Worm (Caenorhabditis elegans) whole organism, late embryonic: Measurements from ENCODE around the gene ucr-1.

Experiments
- C08G9.2 ChIP-seq: sonication (generic microtip); optimal IDR thresholded peaks from 2 replicates; lab custom pipeline; 2016; ENCODE audit warnings: mild to moderate bottlenecking, missing genetic modification characterization, moderate library complexity, missing compliant biosample characterization
- C38D4.7 ChIP-seq: fragments of 200-800 bp; sonication (Bioruptor generic); optimal IDR thresholded peaks from 2 replicates; lab custom pipeline; 2018; ENCODE audit warnings: mild to moderate bottlenecking, missing genetic modification characterization, moderate library complexity, missing compliant biosample characterization
- F13H6.1 ChIP-seq: sonication (generic microtip); optimal IDR thresholded peaks from 2 replicates; lab custom pipeline; 2016; ENCODE audit warnings: missing genetic modification characterization, missing compliant biosample characterization
- K02D7.2 ChIP-seq: sonication (generic microtip); optimal IDR thresholded peaks from 2 replicates; lab custom pipeline; 2017; ENCODE audit warnings: mild to moderate bottlenecking, missing genetic modification characterization, missing compliant biosample characterization
- T23F11.4 ChIP-seq: fragments of 200-800 bp; sonication (Bioruptor generic); optimal IDR thresholded peaks from 2 replicates; lab custom pipeline; 2018; ENCODE audit warnings: mild to moderate bottlenecking, missing genetic modification characterization, missing compliant biosample characterization
- Y22D7AL.16 ChIP-seq: sonication (generic microtip); optimal IDR thresholded peaks from 2 replicates; lab custom pipeline; 2016; ENCODE audit warnings: missing genetic modification characterization, missing compliant biosample characterization
- ahr-1 ChIP-seq: sonication (generic microtip); optimal IDR thresholded peaks from 2 replicates; lab custom pipeline; 2016; ENCODE audit warnings: missing genetic modification characterization, missing compliant biosample characterization
- ama-1 ChIP-seq: fragments of 150-350 bp; optimal IDR thresholded peaks from 2 replicates; lab custom pipeline; 2014
- ceh-14 ChIP-seq: sonication (generic microtip); optimal IDR thresholded peaks from 2 replicates; lab custom pipeline; 2016; ENCODE audit warnings: missing genotype, missing genetic modification characterization, missing compliant biosample characterization
- ceh-19 ChIP-seq: fragments of 200-800 bp; sonication (Bioruptor generic); optimal IDR thresholded peaks from 2 replicates; lab custom pipeline; 2018; ENCODE audit warnings: mild to moderate bottlenecking, missing genetic modification characterization, missing compliant biosample characterization
- ceh-22 ChIP-seq: sonication (generic microtip); optimal IDR thresholded peaks from 2 replicates; lab custom pipeline; 2017; ENCODE audit warnings: missing biosample characterization, missing genetic modification characterization
- ceh-24 ChIP-seq: sonication (generic microtip); optimal IDR thresholded peaks from 2 replicates; lab custom pipeline; 2016; ENCODE audit warnings: mild to moderate bottlenecking, missing genetic modification characterization, missing compliant biosample characterization
- ceh-30 ChIP-seq: fragments of 150-350 bp; optimal IDR thresholded peaks from 2 replicates; lab custom pipeline; 2014; ENCODE audit warnings: missing biosample characterization, missing genetic modification characterization
- ceh-31 ChIP-seq: sonication (generic microtip); optimal IDR thresholded peaks from 2 replicates; lab custom pipeline; 2016; ENCODE audit warnings: missing genetic modification characterization, missing compliant biosample characterization
- ceh-34 ChIP-seq: sonication (generic microtip); optimal IDR thresholded peaks from 2 replicates; lab custom pipeline; 2016; ENCODE audit warnings: mild to moderate bottlenecking, missing genetic modification characterization, missing compliant biosample characterization
- ceh-48 ChIP-seq: sonication (generic microtip); optimal IDR thresholded peaks from 2 replicates; lab custom pipeline; 2016; ENCODE audit warnings: missing genetic modification characterization, inconsistent platforms, missing compliant biosample characterization
- ceh-9 ChIP-seq: sonication (generic microtip); optimal IDR thresholded peaks from 2 replicates; lab custom pipeline; 2016; ENCODE audit warnings: mild to moderate bottlenecking, missing genetic modification characterization, inconsistent platforms, missing compliant biosample characterization
- dmd-4 ChIP-seq: sonication (generic microtip); optimal IDR thresholded peaks from 2 replicates; lab custom pipeline; 2016; ENCODE audit warnings: borderline replicate concordance, missing genetic modification characterization, missing compliant biosample characterization
- dve-1 ChIP-seq: sonication (generic microtip); optimal IDR thresholded peaks from 2 replicates; lab custom pipeline; 2017; ENCODE audit warnings: antibody characterized with exemption, mild to moderate bottlenecking, missing genetic modification characterization, missing compliant biosample characterization
- elt-2 ChIP-seq: sonication (generic microtip); optimal IDR thresholded peaks from 2 replicates; lab custom pipeline; 2016; ENCODE audit warnings: missing genetic modification reagents, missing genetic modification characterization, missing compliant biosample characterization
- ets-4 ChIP-seq: sonication (generic microtip); optimal IDR thresholded peaks from 2 replicates; lab custom pipeline; 2016; ENCODE audit warnings: missing genetic modification characterization, missing compliant biosample characterization
- fkh-10 ChIP-seq: fragments of 150-350 bp; optimal IDR thresholded peaks from 2 replicates; lab custom pipeline; 2014; ENCODE audit warnings: missing biosample characterization, missing genetic modification reagents, missing genetic modification characterization
- gmeb-2 ChIP-seq: sonication (generic microtip); optimal IDR thresholded peaks from 2 replicates; lab custom pipeline; 2016; ENCODE audit warnings: missing genetic modification characterization, inconsistent platforms, missing compliant biosample characterization
- hlh-15 ChIP-seq: sonication (generic microtip); optimal IDR thresholded peaks from 2 replicates; lab custom pipeline; 2016; ENCODE audit warnings: missing genetic modification characterization, missing compliant biosample characterization
- hlh-30 ChIP-seq: sonication (generic microtip); optimal IDR thresholded peaks from 2 replicates; lab custom pipeline; 2017; ENCODE audit warnings: antibody characterized with exemption, missing genetic modification characterization, missing compliant biosample characterization; ENCODE audit not compliant: insufficient read depth
- lim-6 ChIP-seq: sonication (generic microtip); optimal IDR thresholded peaks from 2 replicates; lab custom pipeline; 2016; ENCODE audit warnings: missing genetic modification characterization, missing compliant biosample characterization
- lin-11 ChIP-seq: fragments of 200-800 bp; sonication (Bioruptor generic); optimal IDR thresholded peaks from 2 replicates; lab custom pipeline; 2018; ENCODE audit warnings: mild to moderate bottlenecking, missing genetic modification characterization, missing compliant biosample characterization
- madf-2 ChIP-seq: sonication (generic microtip); optimal IDR thresholded peaks from 2 replicates; lab custom pipeline; 2017; ENCODE audit warnings: missing genetic modification characterization, missing compliant biosample characterization
- mec-3 ChIP-seq: sonication (generic microtip); optimal IDR thresholded peaks from 2 replicates; lab custom pipeline; 2016; ENCODE audit warnings: borderline replicate concordance, missing genetic modification characterization, missing compliant biosample characterization
- nhr-11 ChIP-seq: fragments of 150-350 bp; optimal IDR thresholded peaks from 2 replicates; lab custom pipeline; 2014; ENCODE audit warnings: missing biosample characterization, missing genetic modification characterization
- npax-4 ChIP-seq: sonication (generic microtip); optimal IDR thresholded peaks from 2 replicates; lab custom pipeline; 2016; ENCODE audit warnings: missing genetic modification characterization, missing compliant biosample characterization
- pag-3 ChIP-seq: sonication (generic microtip); optimal IDR thresholded peaks from 2 replicates; lab custom pipeline; 2016; ENCODE audit warnings: missing compliant biosample characterization, missing genetic modification characterization, borderline replicate concordance
- pat-9 ChIP-seq: fragments of 200-800 bp; sonication (Bioruptor generic); optimal IDR thresholded peaks from 2 replicates; lab custom pipeline; 2018; ENCODE audit warnings: mild to moderate bottlenecking, missing genetic modification characterization, moderate library complexity, missing compliant biosample characterization
- pax-1 ChIP-seq: fragments of 150-350 bp; optimal IDR thresholded peaks from 2 replicates; lab custom pipeline; 2014; ENCODE audit warnings: missing biosample characterization, missing genetic modification characterization
- pha-2 ChIP-seq: sonication (generic microtip); optimal IDR thresholded peaks from 2 replicates; lab custom pipeline; 2017; ENCODE audit warnings: mild to moderate bottlenecking, missing genetic modification characterization, missing compliant biosample characterization
- pha-4 ChIP-seq: fragments of 150-350 bp; optimal IDR thresholded peaks from 2 replicates; lab custom pipeline; 2018; ENCODE audit warnings: missing biosample characterization, missing genetic modification reagents, missing genetic modification characterization
- pqm-1 ChIP-seq: sonication (generic microtip); optimal IDR thresholded peaks from 2 replicates; lab custom pipeline; 2016; ENCODE audit warnings: missing genetic modification characterization, missing compliant biosample characterization
- pros-1 ChIP-seq: fragments of 150-350 bp; optimal IDR thresholded peaks from 2 replicates; lab custom pipeline; 2014; ENCODE audit warnings: missing biosample characterization, missing genetic modification reagents, missing genetic modification characterization
- ref-2 ChIP-seq: sonication (generic microtip); optimal IDR thresholded peaks from 2 replicates; lab custom pipeline; 2016; ENCODE audit warnings: missing genetic modification characterization, missing compliant biosample characterization
- rnt-1 ChIP-seq: sonication (generic microtip); optimal IDR thresholded peaks from 2 replicates; lab custom pipeline; 2016; ENCODE audit warnings: missing genetic modification characterization, missing compliant biosample characterization
- sox-2 ChIP-seq: fragments of 200-800 bp; sonication (Bioruptor generic); IDR thresholded peaks from 2 replicates; pipeline ENCODE4 v1.3.6; 2022; ENCODE audit warnings: missing genetic modification reagents, missing genetic modification characterization, missing compliant biosample characterization
- sox-4 ChIP-seq: sonication (generic microtip); optimal IDR thresholded peaks from 2 replicates; lab custom pipeline; 2017; ENCODE audit warnings: mild to moderate bottlenecking, missing genetic modification characterization, inconsistent platforms, missing compliant biosample characterization
- syd-9 ChIP-seq: sonication (generic microtip); optimal IDR thresholded peaks from 2 replicates; lab custom pipeline; 2016; ENCODE audit warnings: mild to moderate bottlenecking, missing genetic modification characterization, moderate library complexity, missing compliant biosample characterization
- ttx-3 ChIP-seq: sonication (generic microtip); optimal IDR thresholded peaks from 2 replicates; lab custom pipeline; 2016; ENCODE audit warnings: missing genetic modification reagents, missing genetic modification characterization, missing compliant biosample characterization
- unc-3 ChIP-seq, 2 experiments: fragments of 200-800 bp in 1 of 2; sonication (Bioruptor generic) in 1 of 2; sonication (generic microtip) in 1 of 2; conservative IDR thresholded peaks in 1 of 2; optimal IDR thresholded peaks in 1 of 2; 2 replicates each; pipeline versions ENCODE4 v1.3.6 to Lab custom; 2016 to 2022; ENCODE audit warnings: missing compliant biosample characterization in 2 of 2, missing genetic modification characterization in 2 of 2, missing genetic modification reagents in 1 of 2
- unc-42 ChIP-seq: sonication (generic microtip); optimal IDR thresholded peaks from 2 replicates; lab custom pipeline; 2016; ENCODE audit warnings: missing genotype, missing genetic modification characterization, missing compliant biosample characterization
- unc-86 ChIP-seq: sonication (generic microtip); optimal IDR thresholded peaks from 2 replicates; lab custom pipeline; 2016; ENCODE audit warnings: missing genetic modification characterization, missing compliant biosample characterization
- zip-5 ChIP-seq: sonication (generic microtip); optimal IDR thresholded peaks from 2 replicates; lab custom pipeline; 2016; ENCODE audit warnings: missing genetic modification characterization, missing compliant biosample characterization
- ztf-16 ChIP-seq: sonication (generic microtip); optimal IDR thresholded peaks from 2 replicates; lab custom pipeline; 2017; ENCODE audit warnings: missing genetic modification characterization, missing compliant biosample characterization

The ucr-1 gene

ce11 chrIII:5601999-5602398 is 10.1 kb downstream of the ucr-1 start (continued):
- TF ChIP-seq hlh-30: peak; percentile 61
- TF ChIP-seq ztf-16 (tag; lab: Kevin White, UChicago): peak; percentile 92
- TF ChIP-seq pha-2 (tag; lab: Kevin White, UChicago): peak; percentile 91
- no peak for TF ChIP-seq pax-1 (tag; lab: Kevin White, UChicago)
- TF ChIP-seq ceh-19 (GFP tag; lab: Kevin White, UChicago): peak; percentile 91
- peak; percentile 88 for TF ChIP-seq ceh-34 (tag; lab: Kevin White, UChicago)
- TF ChIP-seq npax-4: peak; percentile 85
- peak; percentile 80 for TF ChIP-seq K02D7.2 (tag; lab: Kevin White, UChicago)
- no peak for TF ChIP-seq pha-4
- peak; percentile 87 for TF ChIP-seq Y22D7AL.16 (tag; lab: Kevin White, UChicago)
- TF ChIP-seq ceh-24 (tag; lab: Kevin White, UChicago): peak; percentile 80
- no peak for TF ChIP-seq unc-42 (tag; lab: Kevin White, UChicago)
- TF ChIP-seq fkh-10: no peak
- TF ChIP-seq mec-3 (tag; lab: Kevin White, UChicago): peak; percentile 35
- no peak for TF ChIP-seq pag-3 (tag; lab: Kevin White, UChicago)
- peak; percentile 90 for TF ChIP-seq C38D4.7

- TF ChIP-seq hlh-30 (no peak), elt-2 (tag; lab: Kevin White, UChicago) (peak; percentile 36), syd-9 (peak; percentile 34), hlh-15 (no peak), unc-3 (GFP tag; conservative IDR thresholded peaks at IDR 0.05; lab: Robert Waterston, UW) (no peak), unc-3 (tag; optimal IDR thresholded peaks at IDR 0.05; lab: Kevin White, UChicago) (no peak), ceh-14 (peak; percentile 46), pqm-1 (no peak), madf-2 (tag; lab: Kevin White, UChicago) (no peak), pros-1 (no peak), C08G9.2 (peak; percentile 88), ets-4 (tag; lab: Kevin White, UChicago) (peak; percentile 98), npax-4 (no peak), ceh-9 (tag; lab: Kevin White, UChicago) (no peak), ceh-31 (peak; percentile 94), rnt-1 (tag; lab: Kevin White, UChicago) (peak; percentile 74), ama-1 (lab: Kevin White, UChicago) (no peak), ttx-3 (no peak), C38D4.7 (no peak), ceh-24 (tag; lab: Kevin White, UChicago) (no peak), lim-6 (tag; lab: Kevin White, UChicago) (no peak), nhr-11 (tag; lab: Kevin White, UChicago) (no peak), F13H6.1 (tag; lab: Kevin White, UChicago) (peak; percentile 18), zip-5 (tag; lab: Kevin White, UChicago) (peak; percentile 27), pat-9 (tag; lab: Kevin White, UChicago) (no peak), pax-1 (tag; lab: Kevin White, UChicago) (peak; percentile 3), ceh-30 (tag; lab: Kevin White, UChicago) (no peak), dmd-4 (peak; percentile 49), pag-3 (tag; lab: Kevin White, UChicago) (no peak), sox-2 (no peak), unc-86 (no peak), dve-1 (tag; lab: Kevin White, UChicago) (no peak), ref-2 (tag; lab: Kevin White, UChicago) (peak; percentile 65), pha-4 (no peak), ceh-48 (tag; lab: Kevin White, UChicago) (peak; percentile 64), sox-4 (no peak), lin-11 (tag; lab: Kevin White, UChicago) (no peak), gmeb-2 (tag; lab: Kevin White, UChicago) (no peak), pha-2 (tag; lab: Kevin White, UChicago) (peak; percentile 21), ceh-34 (tag; lab: Kevin White, UChicago) (peak; percentile 26), ceh-22 (tag; lab: Kevin White, UChicago) (no peak), mec-3 (tag; lab: Kevin White, UChicago) (peak; percentile 82), ahr-1 (tag; lab: Kevin White, UChicago) (no peak), T23F11.4 (GFP tag; lab: Kevin White, UChicago) (no peak)
These were observed 11.6 kb downstream of the ucr-1 start, which contains the start of gene madf-11 for ce11 chrIII:5603439-5603986. Gene madf-11 (minus strand): TSS chrIII:5603489.
